Fruit fly (Drosophila melanogaster): ENCODE results near the gene CCT6.

CCT6 gene

dm6 chrX:15745905-15746681 is at the start of gene CCT6, which contains the start of gene CG8944:
Gene CCT6 (plus strand): TSS chrX:15746648.
Gene CG8944 (minus strand): TSS chrX:15746231.
- no peak for TF ChIP-seq CG14965 (GFP tag; optimal IDR thresholded peaks at IDR 0.05; ENCODE audit: borderline replicate concordance)
- no peak for TF ChIP-seq CG30431 (GFP tag; optimal IDR thresholded peaks at IDR 0.05)
- TF ChIP-seq h (optimal IDR thresholded peaks at IDR 0.05): no peak
- no peak for TF ChIP-seq sc (optimal IDR thresholded peaks at IDR 0.05)
- TF ChIP-seq sc (GFP tag; optimal IDR thresholded peaks at IDR 0.05): no peak
- TF ChIP-seq E2f2 (GFP tag; IDR thresholded peaks at IDR 0.05): no peak
- no peak for TF ChIP-seq Usf (GFP tag; optimal IDR thresholded peaks at IDR 0.05)
- no peak for TF ChIP-seq yki (optimal IDR thresholded peaks at IDR 0.05)
- TF ChIP-seq HmgD (GFP tag; optimal IDR thresholded peaks at IDR 0.05): no peak
- peak; percentile 65 for TF ChIP-seq BEAF-32 (GFP tag; optimal IDR thresholded peaks at IDR 0.05)
- no peak for TF ChIP-seq BtbVII (GFP tag; optimal IDR thresholded peaks at IDR 0.05)
- TF ChIP-seq dan (GFP tag; IDR thresholded peaks at IDR 0.05): no peak
- TF ChIP-seq crp (GFP tag; optimal IDR thresholded peaks at IDR 0.05): peak in 1 of 2 experiments; percentile 32
- TF ChIP-seq Hr78 (GFP tag; optimal IDR thresholded peaks at IDR 0.05): no peak
- TF ChIP-seq Sox102F (GFP tag; optimal IDR thresholded peaks at IDR 0.05): no peak
- no peak for TF ChIP-seq Blimp-1 (GFP tag; optimal IDR thresholded peaks at IDR 0.05)
- TF ChIP-seq CG17912 (GFP tag; optimal IDR thresholded peaks at IDR 0.05): no peak
- no peak for TF ChIP-seq CG8290 (GFP tag; optimal IDR thresholded peaks at IDR 0.05)
- no peak for TF ChIP-seq CG8290 (tag; optimal IDR thresholded peaks at IDR 0.05)
- TF ChIP-seq zfh1 (GFP tag; IDR thresholded peaks at IDR 0.05): no peak
- no peak for TF ChIP-seq Hey (tag; optimal IDR thresholded peaks at IDR 0.05)
- no peak for TF ChIP-seq stwl (tag; optimal IDR thresholded peaks at IDR 0.05)
- TF ChIP-seq Mad (GFP tag; optimal IDR thresholded peaks at IDR 0.05): no peak
- TF ChIP-seq bbx (GFP tag; IDR thresholded peaks at IDR 0.05; ENCODE audit: partially characterized antibody): peak; percentile 44; the same call in 1 of the 2 replicates
- no peak for TF ChIP-seq slou (GFP tag; optimal IDR thresholded peaks at IDR 0.05)
- TF ChIP-seq CG12299 (tag; optimal IDR thresholded peaks at IDR 0.05): no peak
- TF ChIP-seq wdn (GFP tag; IDR thresholded peaks at IDR 0.05): no peak
- TF ChIP-seq CG9876 (GFP tag; optimal IDR thresholded peaks at IDR 0.05): no peak
- peak; percentile 17 for TF ChIP-seq Ets97D (GFP tag; optimal IDR thresholded peaks at IDR 0.05)
- no peak for TF ChIP-seq en (GFP tag; optimal IDR thresholded peaks at IDR 0.05)
- no peak for TF ChIP-seq pum (GFP tag; optimal IDR thresholded peaks at IDR 0.05)
- TF ChIP-seq Poxn (GFP tag; IDR thresholded peaks at IDR 0.05): no peak
- TF ChIP-seq pzg (GFP tag; optimal IDR thresholded peaks at IDR 0.05): peak; percentile 20
- TF ChIP-seq CG7745 (tag; optimal IDR thresholded peaks at IDR 0.05): no peak
- TF ChIP-seq CG10565 (GFP tag; optimal IDR thresholded peaks at IDR 0.05): no peak
- TF ChIP-seq Optix (GFP tag; IDR thresholded peaks at IDR 0.05): no peak
- TF ChIP-seq CG8089 (GFP tag; optimal IDR thresholded peaks at IDR 0.05): no peak
- no peak for TF ChIP-seq B-H1 (GFP tag; IDR thresholded peaks at IDR 0.05)
- peak; percentile 1 for TF ChIP-seq grau (tag; optimal IDR thresholded peaks at IDR 0.05)
- no peak for TF ChIP-seq CG18599 (GFP tag; optimal IDR thresholded peaks at IDR 0.05)
- no peak for TF ChIP-seq Ravus (GFP tag; IDR thresholded peaks at IDR 0.05)
- 0 out of 3 replicates have a peak, but pooled peaks have one; percentile 24 for TF ChIP-seq CG34224 (GFP tag; IDR thresholded peaks at IDR 0.05; ENCODE audit: partially characterized antibody)
- TF ChIP-seq Hmx (GFP tag; optimal IDR thresholded peaks at IDR 0.05): no peak
- TF ChIP-seq lov (optimal IDR thresholded peaks at IDR 0.05): no peak
- no peak for TF ChIP-seq lov (GFP tag; IDR thresholded peaks at IDR 0.05)
- TF ChIP-seq repo (GFP tag; optimal IDR thresholded peaks at IDR 0.05): no peak
- TF ChIP-seq lola (GFP tag; optimal IDR thresholded peaks at IDR 0.05): no peak
- no peak for TF ChIP-seq sqz (GFP tag; optimal IDR thresholded peaks at IDR 0.05)
- no peak for TF ChIP-seq zf30C (GFP tag; optimal IDR thresholded peaks at IDR 0.05)
- no peak for TF ChIP-seq NC2β (GFP tag; optimal IDR thresholded peaks at IDR 0.05)
- no peak for TF ChIP-seq Dfd (GFP tag; optimal IDR thresholded peaks at IDR 0.05)

Measured in whole organism, embryonic.